Worm (Caenorhabditis elegans): ENCODE results near the gene C51E3.10.

DNA sequence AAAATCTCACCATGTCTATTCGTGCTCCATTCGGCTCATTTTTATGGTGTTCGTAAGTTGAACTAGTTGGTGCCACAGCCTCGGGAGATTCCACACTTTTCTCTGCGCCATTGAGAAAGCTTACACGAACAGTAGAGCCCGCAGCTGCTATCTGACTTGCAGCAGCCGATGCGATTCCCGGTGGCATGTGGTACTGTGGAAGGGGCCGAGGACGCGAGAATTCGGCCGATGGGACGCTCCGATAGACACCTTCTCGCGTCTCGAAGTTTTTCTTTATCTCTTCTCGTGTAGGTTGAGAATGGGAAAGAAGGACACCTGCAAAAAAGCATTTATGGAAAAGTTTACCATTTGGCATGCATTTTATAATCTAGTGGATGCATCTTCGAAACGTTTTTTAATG is 27.7 kb downstream of the C51E3.10 start:
- no peak for TF ChIP-seq ceh-9 (tag; optimal IDR thresholded peaks at IDR 0.05)
- TF ChIP-seq egl-27 (tag; optimal IDR thresholded peaks at IDR 0.05), result no peak
- TF ChIP-seq nhr-77 (tag; optimal IDR thresholded peaks at IDR 0.05), result no peak
- no peak for TF ChIP-seq elt-1 (tag; optimal IDR thresholded peaks at IDR 0.05)
- no peak for TF ChIP-seq pha-4 (tag; optimal IDR thresholded peaks at IDR 0.05)
- TF ChIP-seq snpc-4 (tag; optimal IDR thresholded peaks at IDR 0.05), result no peak
- TF ChIP-seq mdl-1 (tag; optimal IDR thresholded peaks at IDR 0.05), result no peak
